Fruit fly (Drosophila melanogaster) whole organism, embryonic: ENCODE data around the gene CG3457.

Experiments
- B-H1 ChIP-seq: fragments of 200-800 bp; sonication (Bioruptor generic); IDR thresholded peaks from 3 replicates; pipeline ENCODE4 v1.3.6; 2022; ENCODE audit warnings: missing biosample characterization, missing genetic modification characterization
- Bgb ChIP-seq: fragments of 200-800 bp; sonication (Bioruptor generic); IDR thresholded peaks from 2 replicates; pipeline ENCODE4 v1.3.6; 2022; ENCODE audit warnings: missing biosample characterization, missing genetic modification characterization; ENCODE audit not compliant: partially characterized antibody
- CG10147 ChIP-seq: fragments of 200-800 bp; sonication (Bioruptor generic); optimal IDR thresholded peaks from 2 replicates; lab custom pipeline; 2019; ENCODE audit warnings: missing biosample characterization, mild to moderate bottlenecking, missing genetic modification characterization, moderate library complexity
- CG10209 ChIP-seq: fragments of 200-800 bp; sonication (Bioruptor generic); optimal IDR thresholded peaks from 3 replicates; lab custom pipeline; 2017; ENCODE audit warnings: missing biosample characterization, mild to moderate bottlenecking, missing genetic modification characterization, missing genetic modification reagents
- CG10431 ChIP-seq: fragments of 200-800 bp; sonication (Bioruptor generic); optimal IDR thresholded peaks from 3 replicates; lab custom pipeline; 2018; ENCODE audit warnings: missing biosample characterization, mild to moderate bottlenecking, missing genetic modification characterization
- CG10654 ChIP-seq: fragments of 200-800 bp; sonication (Bioruptor generic); optimal IDR thresholded peaks from 2 replicates; lab custom pipeline; 2016; ENCODE audit warnings: missing biosample characterization, missing genetic modification characterization
- CG12769 ChIP-seq: fragments of 200-800 bp; sonication (Bioruptor generic); optimal IDR thresholded peaks from 2 replicates; lab custom pipeline; 2019; ENCODE audit warnings: missing biosample characterization, mild to moderate bottlenecking, missing genetic modification characterization, moderate library complexity
- CG13775 ChIP-seq: fragments of 200-800 bp; sonication (Bioruptor generic); optimal IDR thresholded peaks from 3 replicates; lab custom pipeline; 2017; ENCODE audit warnings: missing biosample characterization, mild to moderate bottlenecking, missing genetic modification characterization
- CG14050 ChIP-seq: fragments of 200-800 bp; sonication (Bioruptor generic); IDR thresholded peaks from 3 replicates; pipeline ENCODE4 v1.3.6; 2022; ENCODE audit warnings: missing biosample characterization, missing genetic modification characterization
- CG14710 ChIP-seq: fragments of 200-800 bp; sonication (Bioruptor generic); optimal IDR thresholded peaks from 3 replicates; lab custom pipeline; 2019; ENCODE audit warnings: missing biosample characterization, mild to moderate bottlenecking, missing genetic modification characterization, moderate library complexity
- CG1602 ChIP-seq: fragments of 200-800 bp; sonication (Bioruptor generic); optimal IDR thresholded peaks from 3 replicates; lab custom pipeline; 2016; ENCODE audit warnings: missing biosample characterization, missing genetic modification characterization
- CG17186 ChIP-seq: fragments of 200-800 bp; sonication (Bioruptor generic); optimal IDR thresholded peaks from 3 replicates; lab custom pipeline; 2017; ENCODE audit warnings: missing biosample characterization, missing genetic modification reagents, missing genetic modification characterization
- CG2116 ChIP-seq: fragments of 200-800 bp; sonication (Bioruptor generic); optimal IDR thresholded peaks from 3 replicates; lab custom pipeline; 2018; ENCODE audit warnings: missing biosample characterization, mild to moderate bottlenecking, missing genetic modification characterization
- CG30431 ChIP-seq: fragments of 200-800 bp; sonication (Bioruptor generic); optimal IDR thresholded peaks from 2 replicates; lab custom pipeline; 2017; ENCODE audit warnings: missing biosample characterization, missing genetic modification characterization
- CG3281 ChIP-seq: fragments of 200-800 bp; sonication (Bioruptor generic); optimal IDR thresholded peaks from 3 replicates; lab custom pipeline; 2017; ENCODE audit warnings: missing biosample characterization, mild to moderate bottlenecking, missing genetic modification characterization
- CG3995 ChIP-seq: fragments of 200-800 bp; sonication (Bioruptor generic); optimal IDR thresholded peaks from 3 replicates; lab custom pipeline; 2016; ENCODE audit warnings: missing biosample characterization, missing genetic modification characterization
- CG4730 ChIP-seq: fragments of 200-800 bp; sonication (Bioruptor generic); IDR thresholded peaks from 2 replicates; pipeline ENCODE4 v1.3.6; 2022; ENCODE audit warnings: missing biosample characterization, missing genetic modification characterization
- CG7357 ChIP-seq: fragments of 200-800 bp; sonication (Bioruptor generic); IDR thresholded peaks from 3 replicates; pipeline ENCODE4 v1.3.6; 2022; ENCODE audit warnings: missing biosample characterization, missing genetic modification characterization
- CG7556 ChIP-seq: fragments of 200-800 bp; sonication (Bioruptor generic); optimal IDR thresholded peaks from 2 replicates; lab custom pipeline; 2017; ENCODE audit warnings: missing biosample characterization, mild to moderate bottlenecking, missing genetic modification characterization
- CG7839 ChIP-seq: fragments of 200-800 bp; sonication (Bioruptor generic); optimal IDR thresholded peaks from 3 replicates; lab custom pipeline; 2018; ENCODE audit warnings: missing biosample characterization, mild to moderate bottlenecking, missing genetic modification characterization, moderate library complexity
- CG7928 ChIP-seq: fragments of 200-800 bp; sonication (Bioruptor generic); optimal IDR thresholded peaks from 2 replicates; lab custom pipeline; 2017; ENCODE audit warnings: missing biosample characterization, mild to moderate bottlenecking, missing genetic modification characterization
- CG8765 ChIP-seq: fragments of 200-800 bp; sonication (Bioruptor generic); IDR thresholded peaks from 2 replicates; pipeline ENCODE4 v1.3.6; 2022; ENCODE audit warnings: missing biosample characterization, missing genetic modification characterization
- CkIIα-i1 ChIP-seq: fragments of 200-800 bp; sonication (Bioruptor generic); IDR thresholded peaks from 2 replicates; pipeline ENCODE4 v1.3.6; 2022; ENCODE audit warnings: missing biosample characterization, missing genetic modification characterization
- E2f2 ChIP-seq: fragments of 200-800 bp; sonication (Bioruptor generic); IDR thresholded peaks from 2 replicates; pipeline ENCODE4 v1.3.6; 2022; ENCODE audit warnings: missing biosample characterization, missing genetic modification characterization
- Fer1 ChIP-seq: fragments of 200-800 bp; sonication (Bioruptor generic); optimal IDR thresholded peaks from 2 replicates; lab custom pipeline; 2017; ENCODE audit warnings: missing biosample characterization, mild to moderate bottlenecking, missing genetic modification characterization
- Gsc ChIP-seq: fragments of 200-800 bp; sonication (Bioruptor generic); IDR thresholded peaks from 2 replicates; pipeline ENCODE4 v1.3.6; 2022; ENCODE audit warnings: missing biosample characterization, missing genetic modification characterization
- HLHmδ ChIP-seq: fragments of 200-800 bp; sonication (Bioruptor generic); optimal IDR thresholded peaks from 2 replicates; lab custom pipeline; 2018; ENCODE audit warnings: missing biosample characterization, mild to moderate bottlenecking, missing genetic modification characterization, moderate library complexity
- NC2α ChIP-seq: fragments of 200-800 bp; sonication (Bioruptor generic); optimal IDR thresholded peaks from 2 replicates; lab custom pipeline; 2016; ENCODE audit warnings: missing biosample characterization, missing genetic modification characterization
- Neu2 ChIP-seq: fragments of 200-800 bp; sonication (Bioruptor generic); optimal IDR thresholded peaks from 3 replicates; lab custom pipeline; 2016; ENCODE audit warnings: missing biosample characterization, missing genetic modification characterization, borderline replicate concordance
- Nf-YA ChIP-seq: fragments of 200-800 bp; sonication (Bioruptor generic); IDR thresholded peaks from 2 replicates; pipeline ENCODE4 v1.3.6; 2022; ENCODE audit warnings: missing biosample characterization, missing genetic modification characterization
- Ravus ChIP-seq: fragments of 200-800 bp; sonication (Bioruptor generic); IDR thresholded peaks from 2 replicates; pipeline ENCODE4 v1.3.6; 2022; ENCODE audit warnings: missing biosample characterization, missing genetic modification characterization
- Rfx ChIP-seq: fragments of 200-800 bp; sonication (Bioruptor generic); IDR thresholded peaks from 2 replicates; pipeline ENCODE4 v1.3.6; 2022; ENCODE audit warnings: missing biosample characterization, missing genetic modification characterization
- Sin3A ChIP-seq: fragments of >200 bp; optimal IDR thresholded peaks from 2 replicates; lab custom pipeline; 2018
- Sox100B ChIP-seq: fragments of 200-800 bp; sonication (Bioruptor generic); optimal IDR thresholded peaks from 3 replicates; lab custom pipeline; 2018; ENCODE audit warnings: missing biosample characterization, mild to moderate bottlenecking, missing genetic modification characterization
- Usf ChIP-seq: fragments of 200-800 bp; sonication (Bioruptor generic); optimal IDR thresholded peaks from 2 replicates; lab custom pipeline; 2017; ENCODE audit warnings: missing genotype, missing biosample characterization, missing genetic modification characterization
- ara ChIP-seq: fragments of 200-800 bp; sonication (Bioruptor generic); IDR thresholded peaks from 2 replicates; pipeline ENCODE4 v1.3.6; 2022; ENCODE audit warnings: missing biosample characterization, missing genetic modification characterization
- ato ChIP-seq: fragments of 200-800 bp; sonication (Bioruptor generic); IDR thresholded peaks from 2 replicates; pipeline ENCODE4 v1.3.6; 2022; ENCODE audit warnings: missing biosample characterization, missing genetic modification characterization; ENCODE audit not compliant: partially characterized antibody
- bigmax ChIP-seq: fragments of 200-800 bp; sonication (Bioruptor generic); optimal IDR thresholded peaks from 2 replicates; lab custom pipeline; 2018; ENCODE audit warnings: missing biosample characterization, mild to moderate bottlenecking, missing genetic modification characterization
- crp ChIP-seq, 2 experiments: fragments of 200-800 bp; sonication (Bioruptor generic); optimal IDR thresholded peaks; 2 replicates in 1 of 2; 3 replicates in 1 of 2; lab custom pipeline; 2017; ENCODE audit warnings: missing biosample characterization in 2 of 2, missing genetic modification characterization in 2 of 2, mild to moderate bottlenecking in 1 of 2, moderate library complexity in 1 of 2
- dmrt11E ChIP-seq: fragments of 200-800 bp; sonication (Bioruptor generic); optimal IDR thresholded peaks from 3 replicates; lab custom pipeline; 2018; ENCODE audit warnings: missing biosample characterization, mild to moderate bottlenecking, missing genetic modification characterization, moderate library complexity
- ewg ChIP-seq: fragments of 200-800 bp; sonication (Bioruptor generic); optimal IDR thresholded peaks from 3 replicates; lab custom pipeline; 2017; ENCODE audit warnings: mild to moderate bottlenecking, missing biosample characterization, missing genetic modification reagents, missing genetic modification characterization
- kni ChIP-seq: fragments of 200-800 bp; sonication (Bioruptor generic); optimal IDR thresholded peaks from 3 replicates; lab custom pipeline; 2017; ENCODE audit warnings: mild to moderate bottlenecking, missing biosample characterization, missing genetic modification reagents, missing genetic modification characterization
- peb ChIP-seq: fragments of 200-800 bp; sonication (Bioruptor generic); IDR thresholded peaks from 2 replicates; pipeline ENCODE4 v1.3.6; 2022; ENCODE audit warnings: missing biosample characterization, missing genetic modification characterization
- pnt ChIP-seq: fragments of 200-800 bp; sonication (Bioruptor generic); optimal IDR thresholded peaks from 3 replicates; lab custom pipeline; 2016; ENCODE audit warnings: missing biosample characterization, missing genetic modification characterization
- prd ChIP-seq, 3 experiments: fragments of >200 bp in 2 of 3; fragments of 200-800 bp in 1 of 3; sonication (Bioruptor generic) in 1 of 3; optimal IDR thresholded peaks in 2 of 3; IDR thresholded peaks in 1 of 3; 2 replicates in 2 of 3; 3 replicates in 1 of 3; pipeline versions ENCODE4 v1.3.6 to Lab custom; 2017 to 2022; ENCODE audit warnings: missing biosample characterization in 1 of 3, missing genetic modification characterization in 1 of 3
- rib ChIP-seq: fragments of 200-800 bp; sonication (Bioruptor generic); IDR thresholded peaks from 2 replicates; pipeline ENCODE4 v1.3.6; 2022; ENCODE audit warnings: missing biosample characterization, missing genetic modification characterization
- ro ChIP-seq: fragments of 200-800 bp; sonication (Bioruptor generic); IDR thresholded peaks from 2 replicates; pipeline ENCODE4 v1.3.6; 2022; ENCODE audit warnings: missing biosample characterization, missing genetic modification characterization
- row ChIP-seq: fragments of 200-800 bp; sonication (Bioruptor generic); IDR thresholded peaks from 3 replicates; pipeline ENCODE4 v1.3.6; 2022; ENCODE audit warnings: missing biosample characterization, missing genetic modification characterization
- salm ChIP-seq: fragments of 200-800 bp; sonication (Bioruptor generic); optimal IDR thresholded peaks from 2 replicates; lab custom pipeline; 2018; ENCODE audit warnings: missing biosample characterization, mild to moderate bottlenecking, missing genetic modification characterization
- schlank ChIP-seq: fragments of 200-800 bp; sonication (Bioruptor generic); optimal IDR thresholded peaks from 2 replicates; lab custom pipeline; 2018; ENCODE audit warnings: missing biosample characterization, mild to moderate bottlenecking, missing genetic modification characterization
- shn ChIP-seq: fragments of 200-800 bp; sonication (Bioruptor generic); optimal IDR thresholded peaks from 3 replicates; lab custom pipeline; 2016; ENCODE audit warnings: missing biosample characterization, missing genetic modification characterization
- vnd ChIP-seq: fragments of 200-800 bp; sonication (Bioruptor generic); IDR thresholded peaks from 3 replicates; pipeline ENCODE4 v1.3.6; 2022; ENCODE audit warnings: missing biosample characterization, missing genetic modification characterization; ENCODE audit not compliant: partially characterized antibody

The CG3457 gene

DNA sequence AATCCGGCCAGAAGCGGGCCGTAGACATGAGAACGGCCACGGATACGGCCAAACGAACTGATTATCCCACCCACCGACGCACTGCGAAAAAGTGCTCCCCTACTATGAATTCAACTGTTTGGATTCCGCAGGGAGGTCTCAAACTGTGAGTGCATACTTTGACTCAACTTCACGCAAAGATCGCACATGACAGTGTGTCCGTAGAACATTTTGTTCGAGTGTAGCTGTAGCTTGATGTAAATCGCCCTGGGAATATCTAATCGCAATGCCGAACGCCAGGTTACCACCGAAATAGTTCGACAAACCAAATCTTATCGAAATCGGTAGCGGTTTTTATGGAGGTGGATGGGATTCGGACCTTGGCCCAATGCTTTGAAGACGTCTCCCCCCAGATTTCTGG is 26.6 kb upstream of the CG3457 start (continued):
- TF ChIP-seq CG7928 (GFP tag; lab: Kevin White, UChicago) = no peak
- TF ChIP-seq vnd = no peak
- no peak for TF ChIP-seq dmrt11E (tag; lab: Kevin White, UChicago)
- TF ChIP-seq peb (GFP tag; lab: Robert Waterston, UW) = no peak
- TF ChIP-seq Gsc = no peak
- TF ChIP-seq Bgb (GFP tag; lab: Robert Waterston, UW) = no peak
- no peak for TF ChIP-seq Sox100B (GFP tag; lab: Kevin White, UChicago)
- TF ChIP-seq CG3995 (GFP tag; lab: Kevin White, UChicago) = no peak
- TF ChIP-seq CG1602 (GFP tag; lab: Kevin White, UChicago) = no peak
- no peak for TF ChIP-seq CG2116
- TF ChIP-seq CG14710 = no peak
- TF ChIP-seq CG8765 (GFP tag; lab: Robert Waterston, UW) = no peak
- TF ChIP-seq Fer1 (GFP tag; lab: Kevin White, UChicago) = peak; percentile 52
- no peak for TF ChIP-seq CkIIα-i1
- TF ChIP-seq schlank (tag; lab: Kevin White, UChicago) = no peak
- no peak for TF ChIP-seq Sin3A (lab: Kevin White, UChicago)
- TF ChIP-seq ewg (GFP tag; lab: Kevin White, UChicago) = no peak
- TF ChIP-seq shn (GFP tag; lab: Kevin White, UChicago) = no peak
- TF ChIP-seq Neu2 = no peak
- TF ChIP-seq row (GFP tag; lab: Robert Waterston, UW) = peak; percentile 78
- TF ChIP-seq B-H1 (GFP tag; lab: Robert Waterston, UW) = no peak
- no peak for TF ChIP-seq CG7556
- TF ChIP-seq CG3281 (GFP tag; lab: Kevin White, UChicago) = peak; percentile 16
- no peak for TF ChIP-seq CG30431 (GFP tag; lab: Kevin White, UChicago)
- no peak for TF ChIP-seq CG14050 (GFP tag; lab: Robert Waterston, UW)
- no peak for TF ChIP-seq kni (GFP tag; lab: Kevin White, UChicago)
- TF ChIP-seq CG7357 = no peak
- no peak for TF ChIP-seq ato
- no peak for TF ChIP-seq rib (GFP tag; lab: Robert Waterston, UW)
- TF ChIP-seq Rfx = peak; percentile 68
- TF ChIP-seq NC2α (GFP tag; lab: Kevin White, UChicago) = no peak
- TF ChIP-seq pnt (GFP tag; lab: Kevin White, UChicago) = no peak
- TF ChIP-seq CG17186 (GFP tag; lab: Kevin White, UChicago) = no peak
- TF ChIP-seq CG10209 (GFP tag; lab: Kevin White, UChicago) = no peak
- TF ChIP-seq crp (GFP tag; optimal IDR thresholded peaks at IDR 0.05; lab: Kevin White, UChicago) = no peak
- peak; percentile 18 for TF ChIP-seq CG7839
- TF ChIP-seq ara (GFP tag; lab: Robert Waterston, UW) = no peak
- TF ChIP-seq ro (GFP tag; lab: Robert Waterston, UW) = no peak
- TF ChIP-seq Nf-YA (GFP tag; lab: Robert Waterston, UW) = no peak
- no peak for TF ChIP-seq bigmax (GFP tag; lab: Kevin White, UChicago)
- TF ChIP-seq HLHmδ = no peak
- TF ChIP-seq prd (optimal IDR thresholded peaks at IDR 0.05; lab: Kevin White, UChicago) = no peak
- TF ChIP-seq prd (GFP tag; IDR thresholded peaks at IDR 0.05; lab: Robert Waterston, UW) = 0 out of 3 replicates have a peak, but pooled peaks have one; percentile 7
- no peak for TF ChIP-seq Ravus
- TF ChIP-seq CG10431 (GFP tag; lab: Kevin White, UChicago) = no peak
- no peak for TF ChIP-seq CG13775 (GFP tag; lab: Kevin White, UChicago)
- TF ChIP-seq E2f2 (GFP tag; lab: Robert Waterston, UW) = no peak
- TF ChIP-seq CG4730 (GFP tag; lab: Robert Waterston, UW) = no peak
- TF ChIP-seq CG12769 = peak; percentile 66
- TF ChIP-seq CG10654 (GFP tag; lab: Kevin White, UChicago) = no peak
- no peak for TF ChIP-seq CG10147 (GFP tag; lab: Kevin White, UChicago)
- no peak for TF ChIP-seq Usf (GFP tag; lab: Kevin White, UChicago)
- TF ChIP-seq salm (tag; lab: Kevin White, UChicago) = no peak
